Worm (Caenorhabditis elegans) whole organism, L3 larva: ENCODE measurements around the gene R09A8.5.

Experiments used
- R02D3.7 ChIP-seq: fragments of 150-350 bp; optimal IDR thresholded peaks from 2 replicates; lab custom pipeline; 2014; ENCODE audit warnings: missing biosample characterization, missing genetic modification characterization
- ZK546.5 ChIP-seq: sonication (generic microtip); optimal IDR thresholded peaks from 2 replicates; lab custom pipeline; 2017; ENCODE audit warnings: missing biosample characterization, missing genetic modification characterization
- aly-2 ChIP-seq: fragments of 150-350 bp; optimal IDR thresholded peaks from 2 replicates; lab custom pipeline; 2014; ENCODE audit warnings: missing biosample characterization, missing genetic modification characterization
- ama-1 ChIP-seq: fragments of 150-350 bp; optimal IDR thresholded peaks from 2 replicates; lab custom pipeline; 2018
- ceh-16 ChIP-seq: sonication (generic microtip); optimal IDR thresholded peaks from 2 replicates; lab custom pipeline; 2017; ENCODE audit warnings: missing biosample characterization, missing genetic modification characterization
- ceh-28 ChIP-seq: fragments of 150-350 bp; optimal IDR thresholded peaks from 2 replicates; lab custom pipeline; 2014; ENCODE audit warnings: missing biosample characterization, missing genetic modification reagents, missing genetic modification characterization
- ceh-82 ChIP-seq: fragments of 150-350 bp; optimal IDR thresholded peaks from 2 replicates; lab custom pipeline; 2014; ENCODE audit warnings: missing biosample characterization, missing genetic modification characterization
- daf-12 ChIP-seq: fragments of 150-350 bp; optimal IDR thresholded peaks from 2 replicates; lab custom pipeline; 2014; ENCODE audit warnings: missing biosample characterization, missing genetic modification reagents, missing genetic modification characterization
- egl-5 ChIP-seq: fragments of 150-350 bp; optimal IDR thresholded peaks from 2 replicates; lab custom pipeline; 2017; ENCODE audit warnings: missing biosample characterization, missing genetic modification reagents, missing genetic modification characterization, inconsistent platforms
- elt-1 ChIP-seq: fragments of 150-350 bp; optimal IDR thresholded peaks from 2 replicates; lab custom pipeline; 2014; ENCODE audit warnings: missing biosample characterization, missing genetic modification characterization
- elt-2 ChIP-seq: sonication (generic microtip); optimal IDR thresholded peaks from 2 replicates; lab custom pipeline; 2016; ENCODE audit warnings: missing genetic modification reagents, mild to moderate bottlenecking, missing genetic modification characterization, missing compliant biosample characterization
- fkh-10 ChIP-seq: sonication (generic microtip); optimal IDR thresholded peaks from 2 replicates; lab custom pipeline; 2017; ENCODE audit warnings: missing biosample characterization, missing genetic modification reagents, missing genetic modification characterization
- fkh-2 ChIP-seq: fragments of 150-350 bp; optimal IDR thresholded peaks from 2 replicates; lab custom pipeline; 2014; ENCODE audit warnings: missing biosample characterization, missing genetic modification reagents, missing genetic modification characterization
- hmg-11 ChIP-seq: sonication (generic microtip); optimal IDR thresholded peaks from 2 replicates; lab custom pipeline; 2016; ENCODE audit warnings: missing genetic modification characterization, missing compliant biosample characterization
- jun-1 ChIP-seq: fragments of 150-350 bp; optimal IDR thresholded peaks from 2 replicates; lab custom pipeline; 2014; ENCODE audit warnings: missing biosample characterization, missing genetic modification reagents, missing genetic modification characterization
- lin-39 ChIP-seq: fragments of 150-350 bp; optimal IDR thresholded peaks from 2 replicates; lab custom pipeline; 2018; ENCODE audit warnings: missing biosample characterization, missing genetic modification reagents, missing genetic modification characterization
- lsy-12 ChIP-seq: sonication (generic microtip); optimal IDR thresholded peaks from 2 replicates; lab custom pipeline; 2016; ENCODE audit warnings: mild to moderate bottlenecking, missing genetic modification characterization, missing compliant biosample characterization
- mdl-1 ChIP-seq: fragments of 150-350 bp; optimal IDR thresholded peaks from 2 replicates; lab custom pipeline; 2014; ENCODE audit warnings: missing biosample characterization, missing genetic modification characterization
- mml-1 ChIP-seq: fragments of 150-350 bp; sonication (generic microtip); optimal IDR thresholded peaks from 3 replicates; lab custom pipeline; 2014; ENCODE audit warnings: missing biosample characterization, missing genetic modification characterization
- nfya-1 ChIP-seq: sonication (generic microtip); optimal IDR thresholded peaks from 2 replicates; lab custom pipeline; 2017; ENCODE audit warnings: missing genetic modification characterization, mild to moderate bottlenecking, missing compliant biosample characterization, antibody characterized with exemption, moderate library complexity; ENCODE audit not compliant: insufficient read depth
- nhr-12 ChIP-seq: fragments of 150-350 bp; optimal IDR thresholded peaks from 2 replicates; lab custom pipeline; 2014; ENCODE audit warnings: missing biosample characterization, missing genetic modification characterization
- nhr-23 ChIP-seq: fragments of 150-350 bp; optimal IDR thresholded peaks from 2 replicates; lab custom pipeline; 2014; ENCODE audit warnings: missing biosample characterization, missing genetic modification reagents, missing genetic modification characterization
- nhr-25 ChIP-seq: sonication (generic microtip); optimal IDR thresholded peaks from 2 replicates; lab custom pipeline; 2017; ENCODE audit warnings: missing biosample characterization, missing genetic modification characterization
- nhr-43 ChIP-seq: sonication (generic microtip); optimal IDR thresholded peaks from 2 replicates; lab custom pipeline; 2016; ENCODE audit warnings: mild to moderate bottlenecking, missing genetic modification characterization, missing compliant biosample characterization; ENCODE audit not compliant: poor library complexity, severe bottlenecking
- nhr-67 ChIP-seq: fragments of 150-350 bp; optimal IDR thresholded peaks from 2 replicates; lab custom pipeline; 2014; ENCODE audit warnings: missing biosample characterization, missing genetic modification characterization
- nhr-76 ChIP-seq: fragments of 150-350 bp; sonication (generic microtip); optimal IDR thresholded peaks from 5 replicates; lab custom pipeline; 2014; ENCODE audit warnings: missing biosample characterization, missing genetic modification characterization
- pha-4 ChIP-seq: fragments of 150-350 bp; optimal IDR thresholded peaks from 2 replicates; lab custom pipeline; 2014; ENCODE audit warnings: missing biosample characterization, missing genetic modification reagents, missing genetic modification characterization
- pqm-1 ChIP-seq: fragments of 150-350 bp; optimal IDR thresholded peaks from 2 replicates; lab custom pipeline; 2017; ENCODE audit warnings: missing biosample characterization, missing genetic modification characterization, inconsistent platforms
- sea-2 ChIP-seq: fragments of 150-350 bp; sonication (generic microtip); optimal IDR thresholded peaks from 4 replicates; lab custom pipeline; 2014; ENCODE audit warnings: missing biosample characterization, missing genetic modification reagents, missing genetic modification characterization
- snpc-4 ChIP-seq: fragments of 150-350 bp; optimal IDR thresholded peaks from 2 replicates; lab custom pipeline; 2014; ENCODE audit warnings: missing biosample characterization, missing genetic modification characterization
- tbx-2 ChIP-seq: sonication (generic microtip); optimal IDR thresholded peaks from 2 replicates; lab custom pipeline; 2016; ENCODE audit warnings: mild to moderate bottlenecking, missing genetic modification characterization, missing compliant biosample characterization
- unc-39 ChIP-seq: sonication (generic microtip); optimal IDR thresholded peaks from 4 replicates; lab custom pipeline; 2017; ENCODE audit warnings: missing biosample characterization, missing genetic modification characterization
- ztf-11 ChIP-seq: fragments of 150-350 bp; optimal IDR thresholded peaks from 2 replicates; lab custom pipeline; 2014; ENCODE audit warnings: missing biosample characterization, missing genetic modification characterization

R09A8.5 gene

ce11 chrX:12640459-12640858 is at the start of gene R09A8.5:
TSS of gene R09A8.5 (minus strand) at chrX:12640559.
- TF ChIP-seq mml-1 (tag; lab: Kevin White, UChicago) (no peak), nhr-43 (tag; lab: Kevin White, UChicago) (no peak), jun-1 (tag; lab: Kevin White, UChicago) (no peak), fkh-2 (no peak), snpc-4 (tag; lab: Kevin White, UChicago) (no peak), nhr-67 (no peak), aly-2 (no peak), ceh-82 (tag; lab: Kevin White, UChicago) (no peak), ceh-28 (tag; lab: Kevin White, UChicago) (no peak), mdl-1 (no peak)

- TF ChIP-seq lin-39 (tag; lab: Kevin White, UChicago) (no peak), nhr-23 (tag; lab: Kevin White, UChicago) (no peak), pqm-1 (no peak), nhr-43 (tag; lab: Kevin White, UChicago) (no peak), unc-39 (tag; lab: Kevin White, UChicago) (no peak), fkh-10 (GFP tag; lab: Kevin White, UChicago) (peak; percentile 94), aly-2 (no peak), egl-5 (tag; lab: Kevin White, UChicago) (no peak), pha-4 (tag; lab: Kevin White, UChicago) (no peak), elt-1 (no peak), mml-1 (tag; lab: Kevin White, UChicago) (no peak), nhr-12 (tag; lab: Kevin White, UChicago) (no peak), nhr-67 (no peak), ZK546.5 (tag; lab: Kevin White, UChicago) (no peak), nfya-1 (tag; lab: Kevin White, UChicago) (peak; percentile 2), R02D3.7 (tag; lab: Kevin White, UChicago) (no peak)
Measured at ce11 chrX:12689869-12690268, 49.5 kb upstream of the R09A8.5 start.

DNA sequence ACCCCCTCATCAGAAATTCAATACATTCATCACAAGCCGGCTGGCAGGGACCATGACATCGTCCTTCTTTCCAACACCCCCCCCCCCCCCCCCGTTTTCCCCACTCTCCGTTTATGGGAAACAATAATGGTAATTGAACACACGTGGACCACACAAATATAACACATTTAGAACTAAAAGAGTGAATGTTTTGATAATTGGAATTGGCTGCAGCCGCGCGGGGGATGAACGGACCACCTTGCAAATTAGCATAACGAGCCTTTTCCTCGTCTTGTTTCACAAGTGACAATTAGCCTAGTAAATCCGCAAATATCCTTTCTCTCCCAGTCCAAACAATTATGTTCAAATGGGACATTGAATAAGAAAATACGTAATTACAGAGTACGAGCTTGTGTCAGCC is 48.3 kb upstream of the R09A8.5 start:
- TF ChIP-seq lsy-12 (no peak), nhr-43 (tag; lab: Kevin White, UChicago) (no peak), ztf-11 (tag; lab: Kevin White, UChicago) (no peak), unc-39 (tag; lab: Kevin White, UChicago) (no peak), nhr-25 (tag; lab: Kevin White, UChicago) (peak; percentile 4), hmg-11 (tag; lab: Kevin White, UChicago) (no peak), elt-2 (tag; lab: Kevin White, UChicago) (no peak)
- TF ChIP-seq, all 47 proteins: peak for 1

ce11 chrX:12687482-12687881 is 47.1 kb upstream of the R09A8.5 start:
- TF ChIP-seq lsy-12 (no peak), ceh-28 (tag; lab: Kevin White, UChicago) (no peak), nhr-25 (tag; lab: Kevin White, UChicago) (peak; percentile 6)

DNA sequence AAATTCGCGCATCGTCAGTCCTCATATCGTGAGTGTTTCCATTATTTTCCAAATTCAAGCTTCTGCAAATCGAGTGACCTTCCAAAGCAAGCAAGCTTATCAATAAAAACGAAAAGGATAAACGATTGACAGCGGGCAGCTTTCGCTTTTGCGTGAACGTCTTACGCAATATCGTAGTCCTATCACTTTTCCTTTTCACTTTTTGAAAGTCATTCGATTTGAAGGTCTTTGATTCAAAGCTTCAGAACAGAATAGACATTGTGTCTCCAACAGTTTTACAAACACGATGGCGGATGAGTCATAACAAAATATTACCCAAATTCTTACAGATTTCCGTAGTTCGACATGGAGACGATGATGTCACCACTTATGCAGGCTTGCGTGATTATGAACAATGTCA is 39.2 kb upstream of the R09A8.5 start:
- no peak for TF ChIP-seq nhr-76 (tag; lab: Kevin White, UChicago)
- TF ChIP-seq nhr-23 (tag; lab: Kevin White, UChicago): peak; percentile 31
- peak; percentile 91 for TF ChIP-seq nhr-25 (tag; lab: Kevin White, UChicago)
- no peak for TF ChIP-seq ZK546.5 (tag; lab: Kevin White, UChicago)
- TF ChIP-seq egl-5 (tag; lab: Kevin White, UChicago): no peak
- no peak for TF ChIP-seq hmg-11 (tag; lab: Kevin White, UChicago)
- no peak for TF ChIP-seq mml-1 (tag; lab: Kevin White, UChicago)
- TF ChIP-seq nfya-1 (tag; lab: Kevin White, UChicago): peak; percentile 14
- no peak for TF ChIP-seq ceh-16 (tag; lab: Kevin White, UChicago)
- TF ChIP-seq nhr-43 (tag; lab: Kevin White, UChicago): peak; percentile 17

- TF ChIP-seq unc-39 (tag; lab: Kevin White, UChicago) (no peak), daf-12 (tag; lab: Kevin White, UChicago) (no peak), nhr-23 (tag; lab: Kevin White, UChicago) (no peak), jun-1 (tag; lab: Kevin White, UChicago) (no peak), nhr-25 (tag; lab: Kevin White, UChicago) (no peak), R02D3.7 (tag; lab: Kevin White, UChicago) (no peak), snpc-4 (tag; lab: Kevin White, UChicago) (no peak), ama-1 (no peak), fkh-10 (GFP tag; lab: Kevin White, UChicago) (no peak), ZK546.5 (tag; lab: Kevin White, UChicago) (no peak), tbx-2 (tag; lab: Kevin White, UChicago) (no peak), elt-1 (no peak), elt-2 (tag; lab: Kevin White, UChicago) (no peak), aly-2 (no peak), nhr-76 (tag; lab: Kevin White, UChicago) (no peak), sea-2 (no peak), lsy-12 (no peak)
Measured at ce11 chrX:12678532-12678931, 38.2 kb upstream of the R09A8.5 start, which contains the start of gene adt-1. TSS of gene adt-1 (plus strand) at chrX:12678832.
